Fruit fly (Drosophila melanogaster) whole organism, embryonic: ENCODE results near the gene MtnE.

ENCODE experiments used
- CG11723 ChIP-seq: fragments of 200-800 bp; sonication (Bioruptor generic); optimal IDR thresholded peaks from 2 replicates; lab custom pipeline; 2017; ENCODE audit warnings: missing biosample characterization, mild to moderate bottlenecking, missing genetic modification characterization
- CG12236 ChIP-seq: fragments of 200-800 bp; sonication (Bioruptor generic); optimal IDR thresholded peaks from 2 replicates; lab custom pipeline; 2016; ENCODE audit warnings: missing biosample characterization, missing genetic modification characterization
- CG12769 ChIP-seq: fragments of 200-800 bp; sonication (Bioruptor generic); optimal IDR thresholded peaks from 2 replicates; lab custom pipeline; 2019; ENCODE audit warnings: missing biosample characterization, mild to moderate bottlenecking, missing genetic modification characterization, moderate library complexity
- CG1529 ChIP-seq: fragments of 200-800 bp; sonication (Bioruptor generic); optimal IDR thresholded peaks from 3 replicates; lab custom pipeline; 2018; ENCODE audit warnings: missing biosample characterization, missing genetic modification characterization
- CG15479 ChIP-seq: fragments of 200-800 bp; sonication (Bioruptor generic); optimal IDR thresholded peaks from 3 replicates; lab custom pipeline; 2019; ENCODE audit warnings: missing biosample characterization, mild to moderate bottlenecking, missing genetic modification characterization, moderate library complexity
- CG15514 ChIP-seq: fragments of 200-800 bp; sonication (Bioruptor generic); optimal IDR thresholded peaks from 3 replicates; lab custom pipeline; 2017; ENCODE audit warnings: missing biosample characterization, missing genetic modification characterization, mild to moderate bottlenecking, moderate library complexity, missing genetic modification reagents
- CG16813 ChIP-seq: fragments of 200-800 bp; sonication (Bioruptor generic); IDR thresholded peaks from 3 replicates; pipeline ENCODE4 v1.3.6; 2022; ENCODE audit warnings: missing biosample characterization, missing genetic modification characterization; ENCODE audit not compliant: partially characterized antibody
- CG17612 ChIP-seq: fragments of 200-800 bp; sonication (Bioruptor generic); IDR thresholded peaks from 2 replicates; pipeline ENCODE4 v1.3.6; 2022; ENCODE audit warnings: missing biosample characterization, missing genetic modification characterization
- CG17912 ChIP-seq: fragments of 200-800 bp; sonication (Bioruptor generic); optimal IDR thresholded peaks from 2 replicates; lab custom pipeline; 2018; ENCODE audit warnings: missing biosample characterization, mild to moderate bottlenecking, missing genetic modification characterization
- CG34376 ChIP-seq: fragments of 200-800 bp; sonication (Bioruptor generic); optimal IDR thresholded peaks from 2 replicates; lab custom pipeline; 2018; ENCODE audit warnings: missing biosample characterization, mild to moderate bottlenecking, missing genetic modification characterization
- CG4617 ChIP-seq: fragments of 200-800 bp; sonication (Bioruptor generic); optimal IDR thresholded peaks from 3 replicates; lab custom pipeline; 2016; ENCODE audit warnings: missing biosample characterization, missing genetic modification characterization, borderline replicate concordance
- CG6654 ChIP-seq: fragments of 200-800 bp; sonication (Bioruptor generic); optimal IDR thresholded peaks from 2 replicates; lab custom pipeline; 2017; ENCODE audit warnings: missing biosample characterization, mild to moderate bottlenecking, missing genetic modification characterization
- CG9437 ChIP-seq: fragments of 200-800 bp; sonication (Bioruptor generic); optimal IDR thresholded peaks from 2 replicates; lab custom pipeline; 2018; ENCODE audit warnings: missing biosample characterization, mild to moderate bottlenecking, missing genetic modification characterization
- CHES-1-like ChIP-seq: fragments of 200-800 bp; sonication (Bioruptor generic); optimal IDR thresholded peaks from 2 replicates; lab custom pipeline; 2016; ENCODE audit warnings: missing biosample characterization, missing genetic modification characterization
- D ChIP-seq, 2 experiments: fragments of 200-800 bp in 1 of 2; fragments of >200 bp in 1 of 2; sonication (Bioruptor generic) in 1 of 2; optimal IDR thresholded peaks; 2 replicates in 1 of 2; 3 replicates in 1 of 2; lab custom pipeline; 2017; ENCODE audit warnings: mild to moderate bottlenecking in 1 of 2, missing biosample characterization in 1 of 2, missing genetic modification characterization in 1 of 2, missing genetic modification reagents in 1 of 2
- E2f2 ChIP-seq: fragments of 200-800 bp; sonication (Bioruptor generic); IDR thresholded peaks from 2 replicates; pipeline ENCODE4 v1.3.6; 2022; ENCODE audit warnings: missing biosample characterization, missing genetic modification characterization
- HmgD ChIP-seq: fragments of 200-800 bp; sonication (Bioruptor generic); optimal IDR thresholded peaks from 3 replicates; lab custom pipeline; 2016; ENCODE audit warnings: missing biosample characterization, missing genetic modification characterization
- Hmx ChIP-seq: fragments of 200-800 bp; sonication (Bioruptor generic); optimal IDR thresholded peaks from 2 replicates; lab custom pipeline; 2016; ENCODE audit warnings: missing biosample characterization, missing genetic modification characterization
- MESR4 ChIP-seq: fragments of 200-800 bp; sonication (Bioruptor generic); optimal IDR thresholded peaks from 2 replicates; lab custom pipeline; 2018; ENCODE audit warnings: missing biosample characterization, mild to moderate bottlenecking, missing genetic modification characterization, moderate library complexity
- Med ChIP-seq: fragments of 200-800 bp; sonication (Bioruptor generic); peaks from one replicate; lab custom pipeline; 2016; ENCODE audit warnings: missing biosample characterization, missing genetic modification characterization, mild to moderate bottlenecking, inconsistent platforms, moderate library complexity
- Xrp1 ChIP-seq: fragments of 200-800 bp; sonication (Bioruptor generic); IDR thresholded peaks from 2 replicates; pipeline ENCODE4 v1.3.6; 2022; ENCODE audit warnings: missing biosample characterization, missing genetic modification characterization
- ap ChIP-seq: fragments of 200-800 bp; sonication (Bioruptor generic); IDR thresholded peaks from 2 replicates; pipeline ENCODE4 v1.3.6; 2022; ENCODE audit warnings: missing biosample characterization, missing genetic modification characterization
- ash1 ChIP-seq: fragments of 200-800 bp; sonication (Bioruptor generic); optimal IDR thresholded peaks from 2 replicates; lab custom pipeline; 2018; ENCODE audit warnings: missing biosample characterization, mild to moderate bottlenecking, missing genetic modification characterization
- az2 ChIP-seq: fragments of 200-800 bp; sonication (Bioruptor generic); optimal IDR thresholded peaks from 3 replicates; lab custom pipeline; 2016; ENCODE audit warnings: missing biosample characterization, missing genetic modification characterization
- chn ChIP-seq: fragments of 200-800 bp; sonication (Bioruptor generic); optimal IDR thresholded peaks from 2 replicates; lab custom pipeline; 2016; ENCODE audit warnings: missing biosample characterization, missing genetic modification characterization
- gcm ChIP-seq: fragments of 200-800 bp; sonication (Bioruptor generic); optimal IDR thresholded peaks from 2 replicates; lab custom pipeline; 2019; ENCODE audit warnings: missing biosample characterization, mild to moderate bottlenecking, missing genetic modification characterization, moderate library complexity
- insv ChIP-seq, 2 experiments: fragments of 200-800 bp; sonication (Bioruptor generic); optimal IDR thresholded peaks; 3 replicates each; lab custom pipeline; 2016 to 2018; ENCODE audit warnings: missing biosample characterization in 2 of 2, missing genetic modification characterization in 2 of 2
- inv ChIP-seq: fragments of 200-800 bp; sonication (Bioruptor generic); IDR thresholded peaks from 2 replicates; pipeline ENCODE4 v1.3.6; 2022; ENCODE audit warnings: missing biosample characterization, missing genetic modification characterization; ENCODE audit not compliant: partially characterized antibody
- kah ChIP-seq: fragments of 200-800 bp; sonication (Bioruptor generic); optimal IDR thresholded peaks from 2 replicates; lab custom pipeline; 2018; ENCODE audit warnings: missing biosample characterization, mild to moderate bottlenecking, missing genetic modification characterization
- nau ChIP-seq: fragments of 200-800 bp; sonication (Bioruptor generic); optimal IDR thresholded peaks from 3 replicates; lab custom pipeline; 2017; ENCODE audit warnings: missing biosample characterization, mild to moderate bottlenecking, missing genetic modification characterization, missing genetic modification reagents
- nerfin-2 ChIP-seq: fragments of 200-800 bp; sonication (Bioruptor generic); IDR thresholded peaks from 2 replicates; pipeline ENCODE4 v1.3.6; 2022; ENCODE audit warnings: missing biosample characterization, missing genetic modification characterization; ENCODE audit not compliant: partially characterized antibody
- nmo ChIP-seq: fragments of 200-800 bp; sonication (Bioruptor generic); optimal IDR thresholded peaks from 2 replicates; lab custom pipeline; 2018; ENCODE audit warnings: missing biosample characterization, mild to moderate bottlenecking, missing genetic modification characterization, moderate library complexity
- pho ChIP-seq: fragments of 200-800 bp; sonication (Bioruptor generic); optimal IDR thresholded peaks from 2 replicates; lab custom pipeline; 2016; ENCODE audit warnings: missing biosample characterization, missing genetic modification characterization
- phol ChIP-seq: fragments of 200-800 bp; sonication (Bioruptor generic); optimal IDR thresholded peaks from 3 replicates; lab custom pipeline; 2018; ENCODE audit warnings: missing biosample characterization, mild to moderate bottlenecking, missing genetic modification characterization, moderate library complexity
- pros ChIP-seq: fragments of 200-800 bp; sonication (Bioruptor generic); optimal IDR thresholded peaks from 3 replicates; lab custom pipeline; 2019; ENCODE audit warnings: missing biosample characterization, mild to moderate bottlenecking, missing genetic modification characterization, moderate library complexity
- sc ChIP-seq, 3 experiments: fragments of >200 bp in 2 of 3; fragments of 200-800 bp in 1 of 3; sonication (Bioruptor generic) in 1 of 3; optimal IDR thresholded peaks; 2 replicates in 2 of 3; 3 replicates in 1 of 3; lab custom pipeline; 2017; ENCODE audit warnings: mild to moderate bottlenecking in 1 of 3, missing biosample characterization in 1 of 3, missing genetic modification characterization in 1 of 3, missing genetic modification reagents in 1 of 3
- sima ChIP-seq: fragments of 200-800 bp; sonication (Bioruptor generic); optimal IDR thresholded peaks from 2 replicates; lab custom pipeline; 2016; ENCODE audit warnings: missing biosample characterization, missing genetic modification characterization
- stc ChIP-seq: fragments of 200-800 bp; sonication (Bioruptor generic); IDR thresholded peaks from 2 replicates; pipeline ENCODE4 v1.3.6; 2022; ENCODE audit warnings: missing biosample characterization, missing genetic modification characterization
- stwl ChIP-seq: fragments of 200-800 bp; sonication (Bioruptor generic); optimal IDR thresholded peaks from 3 replicates; lab custom pipeline; 2018; ENCODE audit warnings: missing biosample characterization, mild to moderate bottlenecking, missing genetic modification characterization, moderate library complexity
- sug ChIP-seq: fragments of 200-800 bp; optimal IDR thresholded peaks from 2 replicates; lab custom pipeline; 2019; ENCODE audit warnings: missing biosample characterization, mild to moderate bottlenecking, missing genetic modification characterization, moderate library complexity
- toy ChIP-seq: fragments of 200-800 bp; sonication (Bioruptor generic); IDR thresholded peaks from 2 replicates; pipeline ENCODE4 v1.3.6; 2022; ENCODE audit warnings: missing biosample characterization, missing genetic modification characterization
- vvl ChIP-seq: fragments of 200-800 bp; sonication (Bioruptor generic); IDR thresholded peaks from 2 replicates; pipeline ENCODE4 v1.3.6; 2022; ENCODE audit warnings: missing biosample characterization, missing genetic modification characterization

Gene MtnE

dm6 chr3R:20552093-20552492 is 17.6 kb upstream of the MtnE start, which contains the start of gene Stat92E (continued):
- TF ChIP-seq D (optimal IDR thresholded peaks at IDR 0.05; lab: Kevin White, UChicago): no peak
- no peak for TF ChIP-seq D (GFP tag; optimal IDR thresholded peaks at IDR 0.05; lab: Kevin White, UChicago)
- no peak for TF ChIP-seq CHES-1-like (GFP tag; lab: Kevin White, UChicago)
- no peak for TF ChIP-seq CG12769 (tag; lab: Kevin White, UChicago)
- no peak for TF ChIP-seq phol (tag; lab: Kevin White, UChicago)
- no peak for TF ChIP-seq stc
- TF ChIP-seq inv (GFP tag; lab: Robert Waterston, UW): no peak
- TF ChIP-seq kah (GFP tag; lab: Kevin White, UChicago): peak; percentile 35
- no peak for TF ChIP-seq CG12236 (GFP tag; lab: Kevin White, UChicago)
- no peak for TF ChIP-seq CG1529 (GFP tag; lab: Kevin White, UChicago)
- TF ChIP-seq CG15514 (GFP tag; lab: Kevin White, UChicago): peak; percentile 14
- TF ChIP-seq chn (GFP tag; lab: Kevin White, UChicago): no peak
- TF ChIP-seq sug (tag; lab: Kevin White, UChicago): peak; percentile 90
- peak; percentile 42 for TF ChIP-seq CG4617 (GFP tag; lab: Kevin White, UChicago)
- peak; percentile 23 for TF ChIP-seq stwl
- TF ChIP-seq E2f2 (GFP tag; lab: Robert Waterston, UW): peak; percentile 96
- no peak for TF ChIP-seq CG6654
- TF ChIP-seq toy (GFP tag; lab: Robert Waterston, UW): no peak
- TF ChIP-seq pros (GFP tag; lab: Kevin White, UChicago): no peak
- no peak for TF ChIP-seq gcm (GFP tag; lab: Kevin White, UChicago)
- peak; percentile 33; the same call in 1 of the 2 replicates for TF ChIP-seq nerfin-2
- TF ChIP-seq ap (GFP tag; lab: Robert Waterston, UW): no peak
- TF ChIP-seq ash1 (GFP tag; lab: Kevin White, UChicago): no peak
- TF ChIP-seq sc (optimal IDR thresholded peaks at IDR 0.05; lab: Kevin White, UChicago): no peak
- no peak for TF ChIP-seq sc (GFP tag; optimal IDR thresholded peaks at IDR 0.05; lab: Kevin White, UChicago)
- TF ChIP-seq CG9437 (GFP tag; lab: Kevin White, UChicago): no peak
- no peak for TF ChIP-seq sima (GFP tag; lab: Kevin White, UChicago)
- TF ChIP-seq CG17912 (GFP tag; lab: Kevin White, UChicago): no peak
- TF ChIP-seq HmgD: no peak
- no peak for TF ChIP-seq CG17612 (GFP tag; lab: Robert Waterston, UW)
- TF ChIP-seq nmo (GFP tag; lab: Kevin White, UChicago): no peak
- no peak for TF ChIP-seq Hmx
- TF ChIP-seq insv (GFP tag; optimal IDR thresholded peaks at IDR 0.05; lab: Kevin White, UChicago): no peak
- TF ChIP-seq CG34376: peak; percentile 7
- no peak for TF ChIP-seq pho
- TF ChIP-seq CG11723 (GFP tag; lab: Kevin White, UChicago): no peak
- no peak for TF ChIP-seq CG15479 (GFP tag; lab: Kevin White, UChicago)
- TF ChIP-seq Xrp1 (GFP tag; lab: Robert Waterston, UW): no peak
- no peak for TF ChIP-seq az2 (GFP tag; lab: Kevin White, UChicago)
- TF ChIP-seq Med (GFP tag; lab: Kevin White, UChicago): peak; percentile 17
- peak; percentile 35; the same call in 1 of the 3 replicates for TF ChIP-seq CG16813 (GFP tag; lab: Robert Waterston, UW)
- TF ChIP-seq vvl (GFP tag; lab: Robert Waterston, UW): 0 out of 2 replicates have a peak, but pooled peaks have one; percentile 5
- no peak for TF ChIP-seq MESR4
- no peak for TF ChIP-seq nau (GFP tag; lab: Kevin White, UChicago)
